Worm (Caenorhabditis elegans): Measurements from ENCODE around the gene his-48.

The his-48 gene

ce11 chrIV:11351563-11351962 is 27.0 kb downstream of the his-48 start:
- no peak for TF ChIP-seq mep-1 (tag; optimal IDR thresholded peaks at IDR 0.05)
- no peak for TF ChIP-seq blmp-1 (tag; optimal IDR thresholded peaks at IDR 0.05)
- TF ChIP-seq nhr-28 (tag; optimal IDR thresholded peaks at IDR 0.05): no peak
- no peak for TF ChIP-seq ceh-83 (GFP tag; optimal IDR thresholded peaks at IDR 0.05)
- TF ChIP-seq lin-32 (GFP tag; optimal IDR thresholded peaks at IDR 0.05): no peak
- no peak for TF ChIP-seq mab-5 (tag; optimal IDR thresholded peaks at IDR 0.05)
- no peak for TF ChIP-seq elt-3 (tag; optimal IDR thresholded peaks at IDR 0.05)
- TF ChIP-seq sem-2 (GFP tag; optimal IDR thresholded peaks at IDR 0.05): no peak
- no peak for TF ChIP-seq tbx-8 (GFP tag; optimal IDR thresholded peaks at IDR 0.05)
- TF ChIP-seq ztf-11 (tag; optimal IDR thresholded peaks at IDR 0.05): no peak
- TF ChIP-seq ceh-43 (GFP tag; optimal IDR thresholded peaks at IDR 0.05): no peak
- TF ChIP-seq cnd-1 (tag; optimal IDR thresholded peaks at IDR 0.05): no peak
- no peak for TF ChIP-seq mls-2 (tag; optimal IDR thresholded peaks at IDR 0.05)
- no peak for TF ChIP-seq hlh-1 (tag; optimal IDR thresholded peaks at IDR 0.05)
- TF ChIP-seq M03D4.4 (tag; optimal IDR thresholded peaks at IDR 0.05): no peak

DNA sequence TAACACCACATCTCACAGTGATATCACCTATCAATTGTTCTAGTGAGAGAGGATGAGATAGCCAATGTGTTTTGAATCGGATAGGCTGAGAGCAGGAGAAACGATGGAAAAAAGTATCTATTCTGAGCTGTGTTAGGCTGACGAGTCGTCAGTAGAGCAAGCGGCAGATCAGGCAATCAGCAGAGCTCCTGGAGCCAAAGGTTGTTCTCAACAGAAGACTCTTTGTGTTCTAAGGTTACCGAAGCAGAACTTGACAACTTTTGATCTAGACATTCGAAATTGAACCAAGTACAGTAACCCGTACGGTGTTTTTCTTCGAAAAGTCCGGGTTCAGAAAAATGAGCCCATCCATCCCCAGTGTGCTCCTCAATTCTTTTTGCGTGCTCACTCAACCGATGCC is 28.2 kb downstream of the his-48 start:
- TF ChIP-seq unc-39 (tag; optimal IDR thresholded peaks at IDR 0.05) (no peak), ztf-11 (tag; optimal IDR thresholded peaks at IDR 0.05) (no peak), lsy-2 (tag; optimal IDR thresholded peaks at IDR 0.05) (no peak), ham-2 (GFP tag; optimal IDR thresholded peaks at IDR 0.05) (no peak), nhr-2 (tag; optimal IDR thresholded peaks at IDR 0.05) (no peak), ceh-43 (GFP tag; optimal IDR thresholded peaks at IDR 0.05) (no peak), unc-120 (tag; optimal IDR thresholded peaks at IDR 0.05; ENCODE audit: poor library complexity, severe bottlenecking) (no peak), sptf-1 (tag; optimal IDR thresholded peaks at IDR 0.05) (no peak), cnd-1 (tag; optimal IDR thresholded peaks at IDR 0.05) (no peak), tbx-8 (GFP tag; optimal IDR thresholded peaks at IDR 0.05) (no peak), blmp-1 (tag; optimal IDR thresholded peaks at IDR 0.05) (no peak), lin-32 (GFP tag; optimal IDR thresholded peaks at IDR 0.05) (no peak), ceh-83 (GFP tag; optimal IDR thresholded peaks at IDR 0.05) (no peak), elt-1 (tag; optimal IDR thresholded peaks at IDR 0.05; ENCODE audit: borderline replicate concordance, insufficient read depth) (no peak), unc-62 (GFP tag; optimal IDR thresholded peaks at IDR 0.05) (no peak), drap-1 (GFP tag; optimal IDR thresholded peaks at IDR 0.05) (no peak), mab-5 (tag; optimal IDR thresholded peaks at IDR 0.05) (no peak)

DNA sequence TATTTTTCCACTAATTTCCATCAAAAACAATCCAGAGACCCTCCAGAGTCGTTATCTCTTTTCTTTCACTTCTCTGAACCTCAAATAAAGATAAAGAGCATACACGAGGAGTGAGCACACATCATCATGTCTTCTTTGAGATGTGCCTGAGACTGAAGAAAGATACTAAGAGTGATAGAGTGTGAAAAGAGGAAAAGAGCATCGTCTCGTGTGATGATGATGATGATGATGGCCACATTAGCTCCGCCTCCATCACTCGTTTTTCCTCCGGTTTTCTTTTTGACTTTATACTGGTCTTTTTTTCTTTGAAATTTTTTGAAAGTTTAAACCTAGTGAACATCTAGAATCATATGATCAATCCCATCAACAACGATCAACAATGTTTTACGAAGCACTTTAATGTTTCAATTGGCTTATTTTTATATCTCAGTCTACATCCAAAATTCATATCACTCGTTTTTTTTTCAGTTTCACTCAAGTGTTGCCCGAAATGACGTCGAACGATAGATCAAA is 29.5 kb downstream of the his-48 start, which contains the start of gene T01G1.2:
T01G1.2 (plus strand) TSS at position 463 of the 513 bp plus-strand sequence.
- no peak for TF ChIP-seq elt-1 (tag; optimal IDR thresholded peaks at IDR 0.05; ENCODE audit: borderline replicate concordance, insufficient read depth)
- peak; percentile 83 for TF ChIP-seq unc-120 (tag; optimal IDR thresholded peaks at IDR 0.05; ENCODE audit: poor library complexity, severe bottlenecking)
- TF ChIP-seq unc-62 (GFP tag; optimal IDR thresholded peaks at IDR 0.05): peak; percentile 55

DNA sequence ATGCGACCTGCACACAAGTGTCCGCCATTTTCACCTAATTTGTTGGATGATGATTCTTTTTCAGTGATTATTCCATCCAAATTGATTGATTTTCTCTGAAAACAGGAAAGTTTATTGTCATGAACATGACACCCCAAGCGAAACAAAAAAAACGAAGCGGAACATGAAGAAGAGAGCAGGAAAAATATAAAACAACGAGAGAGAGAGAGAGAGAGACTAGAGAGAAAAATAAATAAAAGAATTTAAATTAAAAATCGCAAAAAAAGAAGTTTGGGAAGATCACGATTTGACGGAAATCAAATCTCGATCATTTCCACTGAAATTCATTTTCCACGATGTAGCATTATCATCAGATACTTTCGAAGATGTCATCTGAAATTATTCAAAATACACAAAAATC is 35.2 kb downstream of the his-48 start, which contains the start of gene klp-12:
klp-12 (minus strand) TSS at position 101 of the 400 bp plus-strand sequence.
- TF ChIP-seq hlh-1 (tag; optimal IDR thresholded peaks at IDR 0.05): no peak
- no peak for TF ChIP-seq unc-120 (tag; optimal IDR thresholded peaks at IDR 0.05; ENCODE audit: poor library complexity, severe bottlenecking)
- TF ChIP-seq zip-8 (tag; optimal IDR thresholded peaks at IDR 0.05): no peak
- TF ChIP-seq lsy-2 (tag; optimal IDR thresholded peaks at IDR 0.05): no peak
- no peak for TF ChIP-seq cnd-1 (tag; optimal IDR thresholded peaks at IDR 0.05)
- no peak for TF ChIP-seq ham-2 (GFP tag; optimal IDR thresholded peaks at IDR 0.05)
- TF ChIP-seq sem-2 (GFP tag; optimal IDR thresholded peaks at IDR 0.05): no peak
- no peak for TF ChIP-seq nhr-28 (tag; optimal IDR thresholded peaks at IDR 0.05)

DNA sequence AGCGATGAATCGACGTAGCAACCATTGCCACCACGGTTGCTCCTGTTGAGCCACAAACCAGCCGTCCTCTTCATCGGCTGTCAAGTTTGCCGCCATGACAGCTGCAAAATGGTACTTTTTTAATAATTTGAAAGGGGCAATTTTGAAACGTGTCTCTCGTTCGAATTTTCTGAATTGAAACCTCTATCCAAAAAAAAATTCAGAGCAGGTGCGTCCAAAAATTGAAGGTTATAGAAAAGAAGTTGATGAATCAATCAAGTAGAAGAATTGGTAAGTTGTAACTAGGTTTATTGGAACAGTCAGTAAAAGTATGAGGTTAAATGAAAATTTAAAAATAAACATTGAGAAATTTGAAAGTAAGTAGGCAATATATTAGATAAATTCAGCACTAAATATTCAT is 36.9 kb downstream of the his-48 start, which contains the start of gene T01G1.4:
T01G1.4 (minus strand) TSS at position 101 of the 400 bp plus-strand sequence.
- no peak for TF ChIP-seq M03D4.4 (tag; optimal IDR thresholded peaks at IDR 0.05)
- TF ChIP-seq tbx-8 (GFP tag; optimal IDR thresholded peaks at IDR 0.05): no peak
- TF ChIP-seq lsy-2 (tag; optimal IDR thresholded peaks at IDR 0.05): no peak
- no peak for TF ChIP-seq nhr-2 (tag; optimal IDR thresholded peaks at IDR 0.05)
- TF ChIP-seq blmp-1 (tag; optimal IDR thresholded peaks at IDR 0.05): no peak
- no peak for TF ChIP-seq mab-5 (tag; optimal IDR thresholded peaks at IDR 0.05)
- TF ChIP-seq snpc-4 (tag; optimal IDR thresholded peaks at IDR 0.05): no peak
- no peak for TF ChIP-seq cnd-1 (tag; optimal IDR thresholded peaks at IDR 0.05)
